Fruit fly (Drosophila melanogaster) whole organism, embryonic: ENCODE data around the gene Or7a.

Source experiments
- Abd-B ChIP-seq: fragments of 200-800 bp; sonication (Bioruptor generic); optimal IDR thresholded peaks from 2 replicates; lab custom pipeline; 2018; ENCODE audit warnings: missing biosample characterization, mild to moderate bottlenecking, missing genetic modification characterization, moderate library complexity
- Adf1 ChIP-seq: fragments of 200-800 bp; sonication (Bioruptor generic); IDR thresholded peaks from 2 replicates; pipeline ENCODE4 v1.3.6; 2022; ENCODE audit warnings: missing biosample characterization, missing genetic modification characterization
- Atf6 ChIP-seq: fragments of 200-800 bp; sonication (Bioruptor generic); IDR thresholded peaks from 2 replicates; pipeline ENCODE4 v1.3.6; 2022; ENCODE audit warnings: missing biosample characterization, missing genetic modification characterization
- B-H2 ChIP-seq: fragments of 200-800 bp; sonication (Bioruptor generic); optimal IDR thresholded peaks from 2 replicates; lab custom pipeline; 2018; ENCODE audit warnings: missing biosample characterization, mild to moderate bottlenecking, missing genetic modification characterization
- BEAF-32 ChIP-seq: fragments of 200-800 bp; sonication (Bioruptor generic); optimal IDR thresholded peaks from 3 replicates; lab custom pipeline; 2017; ENCODE audit warnings: missing biosample characterization, missing genetic modification characterization, mild to moderate bottlenecking, moderate library complexity, missing genetic modification reagents
- CG10147 ChIP-seq: fragments of 200-800 bp; sonication (Bioruptor generic); optimal IDR thresholded peaks from 2 replicates; lab custom pipeline; 2019; ENCODE audit warnings: missing biosample characterization, mild to moderate bottlenecking, missing genetic modification characterization, moderate library complexity
- CG10431 ChIP-seq: fragments of 200-800 bp; sonication (Bioruptor generic); optimal IDR thresholded peaks from 3 replicates; lab custom pipeline; 2018; ENCODE audit warnings: missing biosample characterization, mild to moderate bottlenecking, missing genetic modification characterization
- CG11085 ChIP-seq: fragments of 200-800 bp; sonication (Bioruptor generic); IDR thresholded peaks from 2 replicates; pipeline ENCODE4 v1.3.6; 2022; ENCODE audit warnings: missing biosample characterization, missing genetic modification characterization
- CG12299 ChIP-seq: fragments of 200-800 bp; sonication (Bioruptor generic); optimal IDR thresholded peaks from 2 replicates; lab custom pipeline; 2018; ENCODE audit warnings: missing biosample characterization, mild to moderate bottlenecking, missing genetic modification characterization
- CG13287 ChIP-seq: fragments of 200-800 bp; sonication (Bioruptor generic); IDR thresholded peaks from 2 replicates; pipeline ENCODE4 v1.3.6; 2022; ENCODE audit warnings: missing biosample characterization, missing genetic modification characterization; ENCODE audit not compliant: partially characterized antibody
- CG13624 ChIP-seq: fragments of 200-800 bp; sonication (Bioruptor generic); optimal IDR thresholded peaks from 2 replicates; lab custom pipeline; 2016; ENCODE audit warnings: missing biosample characterization, missing genetic modification characterization
- CG17385 ChIP-seq: fragments of 200-800 bp; sonication (Bioruptor generic); optimal IDR thresholded peaks from 3 replicates; lab custom pipeline; 2018; ENCODE audit warnings: missing biosample characterization, mild to moderate bottlenecking, missing genetic modification characterization
- CG18262 ChIP-seq: fragments of 200-800 bp; optimal IDR thresholded peaks from 3 replicates; lab custom pipeline; 2019; ENCODE audit warnings: missing biosample characterization, mild to moderate bottlenecking, missing genetic modification characterization, moderate library complexity
- CG2678 ChIP-seq: fragments of 200-800 bp; sonication (Bioruptor generic); optimal IDR thresholded peaks from 3 replicates; lab custom pipeline; 2019; ENCODE audit warnings: missing biosample characterization, mild to moderate bottlenecking, missing genetic modification characterization, moderate library complexity
- CG2712 ChIP-seq: fragments of 200-800 bp; optimal IDR thresholded peaks from 3 replicates; lab custom pipeline; 2019; ENCODE audit warnings: missing biosample characterization, mild to moderate bottlenecking, missing genetic modification characterization, moderate library complexity
- CG30020 ChIP-seq: fragments of 200-800 bp; optimal IDR thresholded peaks from 2 replicates; lab custom pipeline; 2019; ENCODE audit warnings: missing biosample characterization, mild to moderate bottlenecking, missing genetic modification characterization, moderate library complexity
- CG3065 ChIP-seq: fragments of 200-800 bp; sonication (Bioruptor generic); optimal IDR thresholded peaks from 2 replicates; lab custom pipeline; 2016; ENCODE audit warnings: missing biosample characterization, missing genetic modification characterization
- CG3163 ChIP-seq: fragments of 200-800 bp; sonication (Bioruptor generic); optimal IDR thresholded peaks from 3 replicates; lab custom pipeline; 2016; ENCODE audit warnings: missing biosample characterization, missing genetic modification characterization
- CG3838 ChIP-seq: fragments of 200-800 bp; sonication (Bioruptor generic); optimal IDR thresholded peaks from 3 replicates; lab custom pipeline; 2016; ENCODE audit warnings: missing biosample characterization, missing genetic modification characterization
- CG43689 ChIP-seq: fragments of 200-800 bp; sonication (Bioruptor generic); IDR thresholded peaks from 2 replicates; pipeline ENCODE4 v1.3.6; 2022; ENCODE audit warnings: missing biosample characterization, missing genetic modification characterization
- CG4854 ChIP-seq: fragments of 200-800 bp; sonication (Bioruptor generic); optimal IDR thresholded peaks from 2 replicates; lab custom pipeline; 2016; ENCODE audit warnings: missing biosample characterization, missing genetic modification characterization, inconsistent platforms
- CG5180 ChIP-seq: fragments of 200-800 bp; sonication (Bioruptor generic); optimal IDR thresholded peaks from 3 replicates; lab custom pipeline; 2017; ENCODE audit warnings: missing biosample characterization, missing genetic modification characterization, mild to moderate bottlenecking, moderate library complexity, missing genetic modification reagents
- CG6272 ChIP-seq: fragments of 200-800 bp; sonication (Bioruptor generic); IDR thresholded peaks from 2 replicates; pipeline ENCODE4 v1.3.6; 2022; ENCODE audit warnings: missing biosample characterization, missing genetic modification characterization
- CG6683 ChIP-seq: fragments of 200-800 bp; sonication (Bioruptor generic); optimal IDR thresholded peaks from 2 replicates; lab custom pipeline; 2017; ENCODE audit warnings: missing biosample characterization, mild to moderate bottlenecking, missing genetic modification characterization, missing genetic modification reagents
- Chrac-16 ChIP-seq: fragments of 200-800 bp; sonication (Bioruptor generic); optimal IDR thresholded peaks from 3 replicates; lab custom pipeline; 2016; ENCODE audit warnings: missing biosample characterization, missing genetic modification characterization
- Dbx ChIP-seq: fragments of 200-800 bp; sonication (Bioruptor generic); IDR thresholded peaks from 3 replicates; pipeline ENCODE4 v1.3.6; 2022; ENCODE audit warnings: missing biosample characterization, missing genetic modification characterization
- Doc3 ChIP-seq: fragments of 200-800 bp; sonication (Bioruptor generic); IDR thresholded peaks from 3 replicates; pipeline ENCODE4 v1.3.6; 2022; ENCODE audit warnings: missing biosample characterization, missing genetic modification characterization; ENCODE audit not compliant: partially characterized antibody
- Elba2 ChIP-seq: fragments of 200-800 bp; sonication (Bioruptor generic); optimal IDR thresholded peaks from 3 replicates; lab custom pipeline; 2016; ENCODE audit warnings: missing biosample characterization, missing genetic modification characterization
- Ets65A ChIP-seq: fragments of 200-800 bp; sonication (Bioruptor generic); peaks from one replicate; lab custom pipeline; 2016; ENCODE audit warnings: missing biosample characterization, missing genetic modification characterization
- Fer1 ChIP-seq: fragments of 200-800 bp; sonication (Bioruptor generic); optimal IDR thresholded peaks from 2 replicates; lab custom pipeline; 2017; ENCODE audit warnings: missing biosample characterization, mild to moderate bottlenecking, missing genetic modification characterization
- Gug ChIP-seq: fragments of 200-800 bp; sonication (Bioruptor generic); IDR thresholded peaks from 4 replicates; pipeline ENCODE4 v1.3.6; 2022; ENCODE audit warnings: missing biosample characterization, missing genetic modification characterization
- Opbp ChIP-seq: fragments of 200-800 bp; sonication (Bioruptor generic); IDR thresholded peaks from 3 replicates; pipeline ENCODE4 v1.3.6; 2022; ENCODE audit warnings: missing biosample characterization, missing genetic modification characterization; ENCODE audit not compliant: partially characterized antibody
- PHDP ChIP-seq: fragments of 200-800 bp; sonication (Bioruptor generic); optimal IDR thresholded peaks from 3 replicates; lab custom pipeline; 2018; ENCODE audit warnings: missing biosample characterization, mild to moderate bottlenecking, missing genetic modification characterization, moderate library complexity
- Rx ChIP-seq: fragments of 200-800 bp; sonication (Bioruptor generic); IDR thresholded peaks from 2 replicates; pipeline ENCODE4 v1.3.6; 2022; ENCODE audit warnings: missing biosample characterization, missing genetic modification characterization
- Sin3A ChIP-seq: fragments of >200 bp; optimal IDR thresholded peaks from 2 replicates; lab custom pipeline; 2018
- Sox102F ChIP-seq: fragments of 200-800 bp; sonication (Bioruptor generic); optimal IDR thresholded peaks from 2 replicates; lab custom pipeline; 2018; ENCODE audit warnings: missing biosample characterization, mild to moderate bottlenecking, missing genetic modification characterization, moderate library complexity
- Ssrp ChIP-seq: fragments of 200-800 bp; sonication (Bioruptor generic); optimal IDR thresholded peaks from 2 replicates; lab custom pipeline; 2018; ENCODE audit warnings: missing biosample characterization, mild to moderate bottlenecking, missing genetic modification characterization, moderate library complexity
- Vsx1 ChIP-seq: fragments of 200-800 bp; sonication (Bioruptor generic); optimal IDR thresholded peaks from 2 replicates; lab custom pipeline; 2017; ENCODE audit warnings: missing biosample characterization, mild to moderate bottlenecking, missing genetic modification characterization, missing genetic modification reagents
- Xbp1 ChIP-seq: fragments of 200-800 bp; sonication (Bioruptor generic); optimal IDR thresholded peaks from 3 replicates; lab custom pipeline; 2016; ENCODE audit warnings: missing biosample characterization, mild to moderate bottlenecking, missing genetic modification characterization
- bsh ChIP-seq, 2 experiments: fragments of 200-800 bp; sonication (Bioruptor generic); optimal IDR thresholded peaks; 2 replicates each; lab custom pipeline; 2017 to 2018; ENCODE audit warnings: mild to moderate bottlenecking in 2 of 2, missing biosample characterization in 2 of 2, missing genetic modification characterization in 2 of 2, moderate library complexity in 1 of 2
- dysf ChIP-seq: fragments of 200-800 bp; sonication (Bioruptor generic); IDR thresholded peaks from 3 replicates; pipeline ENCODE4 v1.3.6; 2022; ENCODE audit warnings: missing biosample characterization, missing genetic modification characterization
- fd102C ChIP-seq: fragments of 200-800 bp; sonication (Bioruptor generic); optimal IDR thresholded peaks from 2 replicates; lab custom pipeline; 2018; ENCODE audit warnings: missing biosample characterization, mild to moderate bottlenecking, missing genetic modification characterization, moderate library complexity
- gem ChIP-seq: fragments of 200-800 bp; sonication (Bioruptor generic); optimal IDR thresholded peaks from 2 replicates; lab custom pipeline; 2019; ENCODE audit warnings: missing biosample characterization, mild to moderate bottlenecking, missing genetic modification characterization, moderate library complexity
- gro ChIP-seq: fragments of 200-800 bp; sonication (Bioruptor generic); optimal IDR thresholded peaks from 2 replicates; lab custom pipeline; 2016; ENCODE audit warnings: missing biosample characterization, missing genetic modification characterization
- lilli ChIP-seq: fragments of 200-800 bp; sonication (Bioruptor generic); optimal IDR thresholded peaks from 3 replicates; lab custom pipeline; 2016; ENCODE audit warnings: missing biosample characterization, missing genetic modification characterization
- pita ChIP-seq: fragments of 200-800 bp; sonication (Bioruptor generic); optimal IDR thresholded peaks from 2 replicates; lab custom pipeline; 2017; ENCODE audit warnings: missing biosample characterization, mild to moderate bottlenecking, missing genetic modification characterization
- pros ChIP-seq: fragments of 200-800 bp; sonication (Bioruptor generic); optimal IDR thresholded peaks from 3 replicates; lab custom pipeline; 2019; ENCODE audit warnings: missing biosample characterization, mild to moderate bottlenecking, missing genetic modification characterization, moderate library complexity
- salm ChIP-seq: fragments of 200-800 bp; sonication (Bioruptor generic); optimal IDR thresholded peaks from 2 replicates; lab custom pipeline; 2018; ENCODE audit warnings: missing biosample characterization, mild to moderate bottlenecking, missing genetic modification characterization
- sisA ChIP-seq: fragments of 200-800 bp; sonication (Bioruptor generic); IDR thresholded peaks from 2 replicates; pipeline ENCODE4 v1.3.6; 2022; ENCODE audit warnings: missing biosample characterization, missing genetic modification characterization

The Or7a gene

dm6 chrX:8131693-8132313, 33.7 kb downstream of the Or7a start, which contains the start of gene CG10958 (continued):
- TF ChIP-seq CG4854 (GFP tag; lab: Kevin White, UChicago), result peak; percentile 8
- peak; percentile 15 for TF ChIP-seq Ssrp (tag; lab: Kevin White, UChicago)
- 0 out of 2 replicates have a peak, but pooled peaks have one; percentile 51 for TF ChIP-seq CG6272
- no peak for TF ChIP-seq pros (GFP tag; lab: Kevin White, UChicago)
- TF ChIP-seq B-H2 (GFP tag; lab: Kevin White, UChicago), result no peak
- peak; percentile 71 for TF ChIP-seq Sox102F (GFP tag; lab: Kevin White, UChicago)
- no peak for TF ChIP-seq CG43689
- TF ChIP-seq CG2678 (tag; lab: Kevin White, UChicago), result peak; percentile 62
- no peak for TF ChIP-seq gro
- TF ChIP-seq Abd-B (GFP tag; lab: Kevin White, UChicago), result peak; percentile 31
- no peak for TF ChIP-seq CG3163 (GFP tag; lab: Kevin White, UChicago)
- peak; percentile 46 for TF ChIP-seq CG12299
- peak; percentile 55 for TF ChIP-seq CG18262 (tag; lab: Kevin White, UChicago)
- TF ChIP-seq Sin3A, result peak; percentile 8
- peak; percentile 62 for TF ChIP-seq Xbp1 (GFP tag; lab: Kevin White, UChicago)
- TF ChIP-seq lilli (GFP tag; lab: Kevin White, UChicago), result peak; percentile 75
- TF ChIP-seq CG3065 (GFP tag; lab: Kevin White, UChicago), result peak; percentile 36
- peak; percentile 52 for TF ChIP-seq sisA (GFP tag; lab: Robert Waterston, UW)
- TF ChIP-seq dysf, result peak; percentile 37; the same call in 2 of the 3 replicates
- peak; percentile 10 for TF ChIP-seq Vsx1
- peak in 1 of 2 experiments; percentile 59 for TF ChIP-seq bsh (GFP tag; optimal IDR thresholded peaks at IDR 0.05; lab: Kevin White, UChicago)
- TF ChIP-seq Gug, result peak; percentile 44; the same call in 1 of the 4 replicates
- TF ChIP-seq CG13624 (GFP tag; lab: Kevin White, UChicago), result no peak
- TF ChIP-seq CG11085 (GFP tag; lab: Robert Waterston, UW), result no peak
- peak; percentile 64 for TF ChIP-seq PHDP (tag; lab: Kevin White, UChicago)
- TF ChIP-seq Opbp (GFP tag; lab: Robert Waterston, UW), result no peak
- TF ChIP-seq Rx (GFP tag; lab: Robert Waterston, UW), result 0 out of 2 replicates have a peak, but pooled peaks have one; percentile 30
- no peak for TF ChIP-seq fd102C (GFP tag; lab: Kevin White, UChicago)
- peak; percentile 58; the same call in 1 of the 2 replicates for TF ChIP-seq Atf6
- TF ChIP-seq CG6683 (GFP tag; lab: Kevin White, UChicago), result peak; percentile 30
- peak; percentile 60; the same call in 1 of the 3 replicates for TF ChIP-seq Dbx (GFP tag; lab: Robert Waterston, UW)
- peak; percentile 51 for TF ChIP-seq CG13287 (GFP tag; lab: Robert Waterston, UW)
- TF ChIP-seq Adf1 (GFP tag; lab: Robert Waterston, UW), result peak; percentile 37; the same call in 1 of the 2 replicates
- peak; percentile 39 for TF ChIP-seq BEAF-32 (GFP tag; lab: Kevin White, UChicago)
- TF ChIP-seq Elba2 (GFP tag; lab: Kevin White, UChicago), result no peak
- no peak for TF ChIP-seq salm (tag; lab: Kevin White, UChicago)
- peak; percentile 56 for TF ChIP-seq Chrac-16 (GFP tag; lab: Kevin White, UChicago)
- peak; percentile 77 for TF ChIP-seq gem (tag; lab: Kevin White, UChicago)
- peak; percentile 68 for TF ChIP-seq CG17385 (GFP tag; lab: Kevin White, UChicago)
- TF ChIP-seq CG10431, result peak; percentile 13
- peak; percentile 53 for TF ChIP-seq CG3838 (GFP tag; lab: Kevin White, UChicago)
- peak; percentile 11 for TF ChIP-seq CG10147 (GFP tag; lab: Kevin White, UChicago)
- TF ChIP-seq Fer1, result peak; percentile 68
- peak; percentile 14; the same call in 1 of the 3 replicates for TF ChIP-seq Doc3 (GFP tag; lab: Robert Waterston, UW)
- TF ChIP-seq CG2712 (tag; lab: Kevin White, UChicago), result peak; percentile 68
- TF ChIP-seq Ets65A (GFP tag; lab: Kevin White, UChicago), result peak; percentile 34
- TF ChIP-seq CG5180 (GFP tag; lab: Kevin White, UChicago), result peak; percentile 34
- peak; percentile 11 for TF ChIP-seq CG30020
- no peak for TF ChIP-seq pita (GFP tag; lab: Kevin White, UChicago)
